Fruit fly (Drosophila melanogaster) whole organism, embryonic: ENCODE data around the gene CG11367.

Experiments used
- B-H1 ChIP-seq: fragments of 200-800 bp; sonication (Bioruptor generic); IDR thresholded peaks from 3 replicates; pipeline ENCODE4 v1.3.6; 2022; ENCODE audit warnings: missing biosample characterization, missing genetic modification characterization
- Blimp-1 ChIP-seq: fragments of 200-800 bp; sonication (Bioruptor generic); optimal IDR thresholded peaks from 3 replicates; lab custom pipeline; 2018; ENCODE audit warnings: missing biosample characterization, missing genetic modification characterization, mild to moderate bottlenecking, moderate library complexity, missing genetic modification reagents
- CG10209 ChIP-seq: fragments of 200-800 bp; sonication (Bioruptor generic); optimal IDR thresholded peaks from 3 replicates; lab custom pipeline; 2017; ENCODE audit warnings: missing biosample characterization, mild to moderate bottlenecking, missing genetic modification characterization, missing genetic modification reagents
- CG11247 ChIP-seq: fragments of 200-800 bp; sonication (Bioruptor generic); IDR thresholded peaks from 2 replicates; pipeline ENCODE4 v1.3.6; 2022; ENCODE audit warnings: missing biosample characterization, missing genetic modification characterization
- CG11398 ChIP-seq: fragments of 200-800 bp; sonication (Bioruptor generic); optimal IDR thresholded peaks from 2 replicates; lab custom pipeline; 2016; ENCODE audit warnings: missing biosample characterization, missing genetic modification characterization
- CG11696 ChIP-seq: fragments of 200-800 bp; sonication (Bioruptor generic); IDR thresholded peaks from 2 replicates; pipeline ENCODE4 v1.3.6; 2022; ENCODE audit warnings: missing biosample characterization, missing genetic modification characterization
- CG14014 ChIP-seq: fragments of 200-800 bp; sonication (Bioruptor generic); IDR thresholded peaks from 2 replicates; pipeline ENCODE4 v1.3.6; 2022; ENCODE audit warnings: missing biosample characterization, missing genetic modification characterization
- CG14667 ChIP-seq: fragments of 200-800 bp; sonication (Bioruptor generic); IDR thresholded peaks from 2 replicates; pipeline ENCODE4 v1.3.6; 2022; ENCODE audit warnings: missing biosample characterization, missing genetic modification characterization
- CG18599 ChIP-seq: fragments of 200-800 bp; sonication (Bioruptor generic); optimal IDR thresholded peaks from 3 replicates; lab custom pipeline; 2017; ENCODE audit warnings: missing biosample characterization, missing genetic modification characterization, mild to moderate bottlenecking, moderate library complexity, missing genetic modification reagents
- CG3065 ChIP-seq: fragments of 200-800 bp; sonication (Bioruptor generic); optimal IDR thresholded peaks from 2 replicates; lab custom pipeline; 2016; ENCODE audit warnings: missing biosample characterization, missing genetic modification characterization
- CG31365 ChIP-seq: fragments of 200-800 bp; sonication (Bioruptor generic); optimal IDR thresholded peaks from 2 replicates; lab custom pipeline; 2018; ENCODE audit warnings: missing biosample characterization, mild to moderate bottlenecking, missing genetic modification characterization
- CG31388 ChIP-seq: fragments of 200-800 bp; sonication (Bioruptor generic); optimal IDR thresholded peaks from 2 replicates; lab custom pipeline; 2016; ENCODE audit warnings: missing biosample characterization, missing genetic modification characterization
- CG33557 ChIP-seq: fragments of 200-800 bp; sonication (Bioruptor generic); optimal IDR thresholded peaks from 2 replicates; lab custom pipeline; 2019; ENCODE audit warnings: missing biosample characterization, mild to moderate bottlenecking, missing genetic modification characterization, moderate library complexity
- CG3726 ChIP-seq: fragments of 200-800 bp; sonication (Bioruptor generic); IDR thresholded peaks from 3 replicates; pipeline ENCODE4, ENCODE4 v1.3.6; 2022; ENCODE audit warnings: missing biosample characterization, missing genetic modification characterization
- CG4707 ChIP-seq: fragments of 200-800 bp; sonication (Bioruptor generic); optimal IDR thresholded peaks from 2 replicates; lab custom pipeline; 2018; ENCODE audit warnings: missing biosample characterization, mild to moderate bottlenecking, missing genetic modification characterization, moderate library complexity
- CG7357 ChIP-seq: fragments of 200-800 bp; sonication (Bioruptor generic); IDR thresholded peaks from 3 replicates; pipeline ENCODE4 v1.3.6; 2022; ENCODE audit warnings: missing biosample characterization, missing genetic modification characterization
- CG7987 ChIP-seq: fragments of 200-800 bp; sonication (Bioruptor generic); optimal IDR thresholded peaks from 2 replicates; lab custom pipeline; 2018; ENCODE audit warnings: missing biosample characterization, mild to moderate bottlenecking, missing genetic modification characterization, moderate library complexity
- CoRest ChIP-seq: fragments of 200-800 bp; sonication (Bioruptor generic); optimal IDR thresholded peaks from 3 replicates; lab custom pipeline; 2018; ENCODE audit warnings: missing biosample characterization, mild to moderate bottlenecking, missing genetic modification characterization, moderate library complexity
- D19A ChIP-seq: fragments of 200-800 bp; optimal IDR thresholded peaks from 3 replicates; lab custom pipeline; 2019; ENCODE audit warnings: missing biosample characterization, mild to moderate bottlenecking, missing genetic modification characterization, moderate library complexity
- Deaf1 ChIP-seq: fragments of 200-800 bp; optimal IDR thresholded peaks from 3 replicates; lab custom pipeline; 2019; ENCODE audit warnings: missing biosample characterization, mild to moderate bottlenecking, missing genetic modification characterization, moderate library complexity
- E2f1 ChIP-seq: fragments of 200-800 bp; sonication (Bioruptor generic); IDR thresholded peaks from 2 replicates; pipeline ENCODE4 v1.3.6; 2022; ENCODE audit warnings: missing biosample characterization, missing genetic modification characterization
- HLH4C ChIP-seq: fragments of 200-800 bp; sonication (Bioruptor generic); IDR thresholded peaks from 3 replicates; pipeline ENCODE4 v1.3.6; 2022; ENCODE audit warnings: missing biosample characterization, missing genetic modification characterization; ENCODE audit not compliant: partially characterized antibody
- Hmr ChIP-seq: fragments of 200-800 bp; sonication (Bioruptor generic); optimal IDR thresholded peaks from 3 replicates; lab custom pipeline; 2017; ENCODE audit warnings: mild to moderate bottlenecking, missing biosample characterization, missing genetic modification reagents, missing genetic modification characterization
- Neu2 ChIP-seq: fragments of 200-800 bp; sonication (Bioruptor generic); optimal IDR thresholded peaks from 3 replicates; lab custom pipeline; 2016; ENCODE audit warnings: missing biosample characterization, missing genetic modification characterization, borderline replicate concordance
- Opbp ChIP-seq: fragments of 200-800 bp; sonication (Bioruptor generic); IDR thresholded peaks from 3 replicates; pipeline ENCODE4 v1.3.6; 2022; ENCODE audit warnings: missing biosample characterization, missing genetic modification characterization; ENCODE audit not compliant: partially characterized antibody
- Rx ChIP-seq: fragments of 200-800 bp; sonication (Bioruptor generic); IDR thresholded peaks from 2 replicates; pipeline ENCODE4 v1.3.6; 2022; ENCODE audit warnings: missing biosample characterization, missing genetic modification characterization
- Sin3A ChIP-seq: fragments of >200 bp; optimal IDR thresholded peaks from 2 replicates; lab custom pipeline; 2018
- Xbp1 ChIP-seq: fragments of 200-800 bp; sonication (Bioruptor generic); optimal IDR thresholded peaks from 3 replicates; lab custom pipeline; 2016; ENCODE audit warnings: missing biosample characterization, mild to moderate bottlenecking, missing genetic modification characterization
- bbx ChIP-seq: fragments of 200-800 bp; sonication (Bioruptor generic); IDR thresholded peaks from 2 replicates; pipeline ENCODE4 v1.3.6; 2022; ENCODE audit warnings: missing biosample characterization, missing genetic modification characterization; ENCODE audit not compliant: partially characterized antibody
- bigmax ChIP-seq: fragments of 200-800 bp; sonication (Bioruptor generic); optimal IDR thresholded peaks from 2 replicates; lab custom pipeline; 2018; ENCODE audit warnings: missing biosample characterization, mild to moderate bottlenecking, missing genetic modification characterization
- bsh ChIP-seq, 2 experiments: fragments of 200-800 bp; sonication (Bioruptor generic); optimal IDR thresholded peaks; 2 replicates each; lab custom pipeline; 2017 to 2018; ENCODE audit warnings: mild to moderate bottlenecking in 2 of 2, missing biosample characterization in 2 of 2, missing genetic modification characterization in 2 of 2, moderate library complexity in 1 of 2
- dm ChIP-seq: fragments of 200-800 bp; sonication (Bioruptor generic); optimal IDR thresholded peaks from 3 replicates; lab custom pipeline; 2016; ENCODE audit warnings: missing biosample characterization, missing genetic modification characterization
- dmrt11E ChIP-seq: fragments of 200-800 bp; sonication (Bioruptor generic); optimal IDR thresholded peaks from 3 replicates; lab custom pipeline; 2018; ENCODE audit warnings: missing biosample characterization, mild to moderate bottlenecking, missing genetic modification characterization, moderate library complexity
- gsb ChIP-seq: fragments of 200-800 bp; sonication (Bioruptor generic); IDR thresholded peaks from 2 replicates; pipeline ENCODE4 v1.3.6; 2022; ENCODE audit warnings: missing biosample characterization, missing genetic modification characterization
- sima ChIP-seq: fragments of 200-800 bp; sonication (Bioruptor generic); optimal IDR thresholded peaks from 2 replicates; lab custom pipeline; 2016; ENCODE audit warnings: missing biosample characterization, missing genetic modification characterization
- stc ChIP-seq: fragments of 200-800 bp; sonication (Bioruptor generic); IDR thresholded peaks from 2 replicates; pipeline ENCODE4 v1.3.6; 2022; ENCODE audit warnings: missing biosample characterization, missing genetic modification characterization
- tup ChIP-seq: fragments of 200-800 bp; sonication (Bioruptor generic); optimal IDR thresholded peaks from 2 replicates; lab custom pipeline; 2016; ENCODE audit warnings: missing biosample characterization, mild to moderate bottlenecking, missing genetic modification characterization, moderate library complexity
- zen2 ChIP-seq: fragments of 200-800 bp; sonication (Bioruptor generic); IDR thresholded peaks from 3 replicates; pipeline ENCODE4 v1.3.6; 2022; ENCODE audit warnings: missing biosample characterization, missing genetic modification characterization; ENCODE audit not compliant: partially characterized antibody

Gene CG11367

DNA sequence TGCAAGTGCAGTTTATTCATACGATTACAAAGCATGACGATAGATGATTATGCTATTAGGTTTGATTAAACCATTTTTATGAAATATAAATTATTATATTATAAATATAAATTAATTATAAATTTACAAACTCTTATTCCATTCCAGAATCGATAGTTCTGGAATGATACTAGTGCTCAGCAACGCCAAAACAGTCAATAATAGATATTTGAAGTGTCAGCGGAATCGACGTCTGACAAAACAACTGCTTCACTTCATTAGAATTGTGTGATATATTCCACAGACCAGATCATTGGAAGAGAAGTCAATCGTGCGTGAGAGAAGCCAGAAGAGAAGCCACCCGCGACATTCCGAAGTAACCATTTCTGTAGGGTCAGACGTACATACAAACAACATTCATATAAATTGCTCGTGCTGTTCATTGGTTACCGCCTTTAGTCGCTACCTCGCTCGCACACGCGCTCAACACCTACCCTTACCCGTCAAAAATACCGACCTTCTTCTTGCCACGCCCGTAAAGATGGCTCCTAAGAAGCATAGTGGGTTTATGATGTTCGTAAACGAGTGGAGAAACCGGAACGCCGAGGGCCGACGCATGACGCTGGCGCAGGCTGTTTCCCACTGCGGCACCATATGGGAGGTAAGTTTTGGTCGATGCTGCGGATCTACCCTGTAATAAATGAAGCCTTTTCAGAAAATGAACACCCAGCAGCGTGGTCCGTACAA lies 3.7 kb upstream of the CG11367 start (continued):
- TF ChIP-seq CG7987, result no peak
- TF ChIP-seq CG31365 (tag; lab: Kevin White, UChicago), result no peak
- no peak for TF ChIP-seq dmrt11E
- TF ChIP-seq CG7357, result peak; percentile 33; the same call in 1 of the 3 replicates
- no peak for TF ChIP-seq dm
- no peak for TF ChIP-seq D19A (tag; lab: Kevin White, UChicago)
- no peak for TF ChIP-seq Sin3A (lab: Kevin White, UChicago)
- peak; percentile 76 for TF ChIP-seq Deaf1 (tag; lab: Kevin White, UChicago)
- TF ChIP-seq stc (GFP tag; lab: Robert Waterston, UW), result no peak
- TF ChIP-seq gsb (GFP tag; lab: Robert Waterston, UW), result no peak
- TF ChIP-seq bbx (GFP tag; lab: Robert Waterston, UW), result no peak
- TF ChIP-seq HLH4C (GFP tag; lab: Robert Waterston, UW), result no peak
- no peak for TF ChIP-seq Rx
- TF ChIP-seq CoRest (tag; lab: Kevin White, UChicago), result no peak
- peak; percentile 40 for TF ChIP-seq CG3065 (GFP tag; lab: Kevin White, UChicago)
- TF ChIP-seq CG11696 (GFP tag; lab: Robert Waterston, UW), result no peak
- TF ChIP-seq Xbp1, result no peak
- no peak for TF ChIP-seq bigmax (GFP tag; lab: Kevin White, UChicago)
- no peak for TF ChIP-seq CG33557 (GFP tag; lab: Kevin White, UChicago)
- TF ChIP-seq CG18599, result no peak
- no peak for TF ChIP-seq CG31388 (GFP tag; lab: Kevin White, UChicago)
- TF ChIP-seq CG11398 (GFP tag; lab: Kevin White, UChicago), result no peak
- TF ChIP-seq sima (GFP tag; lab: Kevin White, UChicago), result no peak
- TF ChIP-seq CG4707, result no peak
- no peak for TF ChIP-seq CG14667 (GFP tag; lab: Robert Waterston, UW)
- TF ChIP-seq CG10209, result no peak
- no peak for TF ChIP-seq CG11247 (GFP tag; lab: Robert Waterston, UW)

DNA sequence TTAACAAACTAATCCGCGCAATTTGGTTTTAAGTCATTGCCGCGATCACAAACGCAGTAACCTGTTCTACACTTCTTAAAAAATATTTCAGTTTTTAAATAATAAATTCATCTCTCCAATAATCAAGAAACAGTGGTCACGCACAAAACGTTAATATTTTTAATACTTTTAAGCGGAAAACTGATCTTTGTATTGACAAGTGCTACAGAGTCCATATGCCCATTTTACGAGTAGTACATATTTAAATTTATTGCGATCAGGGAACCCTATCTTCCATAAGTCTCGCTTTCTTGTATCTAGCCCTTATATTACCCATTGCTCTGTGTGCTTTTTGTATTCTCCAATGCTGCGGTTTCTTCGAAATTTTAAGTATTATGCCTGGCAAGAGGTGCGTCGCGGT lies 1.6 kb downstream of the CG11367 start, which contains the start of gene CG32454:
Gene CG32454, plus strand, starts transcription at position 301 of the 400 bp plus-strand sequence.
- no peak for TF ChIP-seq E2f1
- no peak for TF ChIP-seq Neu2
- TF ChIP-seq Opbp (GFP tag; lab: Robert Waterston, UW), result no peak
- no peak for TF ChIP-seq tup (GFP tag; lab: Kevin White, UChicago)
- TF ChIP-seq CG3726 (GFP tag; lab: Robert Waterston, UW), result no peak
- TF ChIP-seq Blimp-1 (GFP tag; lab: Kevin White, UChicago), result no peak
- no peak for TF ChIP-seq B-H1 (GFP tag; lab: Robert Waterston, UW)
- no peak for TF ChIP-seq zen2 (GFP tag; lab: Robert Waterston, UW)
- no peak for TF ChIP-seq CG14014 (GFP tag; lab: Robert Waterston, UW)
- no peak for TF ChIP-seq Hmr (GFP tag; lab: Kevin White, UChicago)
- TF ChIP-seq bsh (GFP tag; optimal IDR thresholded peaks at IDR 0.05; lab: Kevin White, UChicago), result no peak
- TF ChIP-seq, all 482 proteins: peak for 0
